Fruit fly (Drosophila melanogaster): ENCODE results near the gene CG43760.

DNA sequence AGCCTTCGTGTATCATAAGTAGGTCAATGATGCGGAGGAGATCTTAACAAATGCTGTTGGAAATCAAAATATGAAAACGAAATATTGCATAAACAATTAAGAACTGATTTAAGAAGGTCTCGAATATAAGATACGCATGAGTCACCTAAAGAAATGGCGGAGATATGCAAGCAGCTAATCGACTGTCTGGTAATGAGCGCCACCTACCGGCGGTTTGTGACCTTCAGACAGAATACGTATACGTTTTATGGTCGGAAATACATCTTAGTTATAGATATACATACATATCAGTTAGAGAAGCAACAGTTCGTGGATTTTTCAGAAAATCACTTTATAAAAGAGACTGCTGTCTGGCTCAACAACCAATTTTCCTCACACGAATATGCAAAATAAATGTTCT lies 6.3 kb upstream of the CG43760 start:
- TF ChIP-seq EcR (GFP tag; optimal IDR thresholded peaks at IDR 0.05) = no peak
- no peak for TF ChIP-seq psq (optimal IDR thresholded peaks at IDR 0.05)
- no peak for TF ChIP-seq Dll (optimal IDR thresholded peaks at IDR 0.05)
- no peak for TF ChIP-seq CG8478 (optimal IDR thresholded peaks at IDR 0.05)
- TF ChIP-seq pan (optimal IDR thresholded peaks at IDR 0.05) = no peak
- TF ChIP-seq usp (GFP tag; optimal IDR thresholded peaks at IDR 0.05) = no peak

Measured in whole organism.